Worm (Caenorhabditis elegans) whole organism, L4 larva: Measurements from ENCODE around the gene kin-2.
A peak's percentile ranks its signal among the peaks of the same experiment; 100 is the strongest.

Experiments
- D1046.2 ChIP-seq: fragments of 200-800 bp; sonication (Bioruptor generic); IDR thresholded peaks from 2 replicates; pipeline ENCODE4 v1.3.6; 2022; ENCODE audit warnings: missing genetic modification characterization, missing compliant biosample characterization
- Y75B8A.6 ChIP-seq: fragments of 200-800 bp; sonication (Bioruptor generic); IDR thresholded peaks from 2 replicates; pipeline ENCODE4 v1.3.6; 2022; ENCODE audit warnings: missing genetic modification reagents, missing genetic modification characterization, missing compliant biosample characterization
- arid-1 ChIP-seq: fragments of 200-800 bp; sonication (Bioruptor generic); conservative IDR thresholded peaks from 2 replicates; pipeline ENCODE4 v1.3.6; 2022; ENCODE audit warnings: missing genetic modification reagents, missing genetic modification characterization, missing compliant biosample characterization
- ceh-32 ChIP-seq: sonication (generic microtip); optimal IDR thresholded peaks from 2 replicates; lab custom pipeline; 2016; ENCODE audit warnings: mild to moderate bottlenecking, missing genetic modification characterization, missing compliant biosample characterization; ENCODE audit not compliant: poor library complexity
- daf-12 ChIP-seq: fragments of 150-350 bp; optimal IDR thresholded peaks from 2 replicates; lab custom pipeline; 2014; ENCODE audit warnings: missing biosample characterization, missing genetic modification reagents, missing genetic modification characterization
- daf-8 ChIP-seq: fragments of 200-800 bp; sonication (Bioruptor generic); IDR thresholded peaks from 2 replicates; pipeline ENCODE4 v1.3.6; 2022; ENCODE audit warnings: missing genetic modification characterization, missing compliant biosample characterization
- dpl-1 ChIP-seq: fragments of 150-350 bp; optimal IDR thresholded peaks from 2 replicates; lab custom pipeline; 2014; ENCODE audit warnings: missing biosample characterization, missing genetic modification reagents, missing genetic modification characterization
- duxl-1 ChIP-seq: sonication (generic microtip); optimal IDR thresholded peaks from 2 replicates; lab custom pipeline; 2016; ENCODE audit warnings: mild to moderate bottlenecking, missing genetic modification characterization, moderate library complexity, missing compliant biosample characterization; ENCODE audit not compliant: poor library complexity
- dve-1 ChIP-seq: sonication (generic microtip); optimal IDR thresholded peaks from 2 replicates; lab custom pipeline; 2017; ENCODE audit warnings: antibody characterized with exemption, mild to moderate bottlenecking, missing genetic modification characterization, missing compliant biosample characterization; ENCODE audit not compliant: insufficient read depth
- egl-27 ChIP-seq: sonication (generic microtip); optimal IDR thresholded peaks from 3 replicates; lab custom pipeline; 2017; ENCODE audit warnings: missing biosample characterization, missing genetic modification reagents, missing genetic modification characterization
- gei-8 ChIP-seq: fragments of 200-800 bp; sonication (Bioruptor generic); optimal IDR thresholded peaks from 2 replicates; lab custom pipeline; 2018; ENCODE audit warnings: mild to moderate bottlenecking, missing genetic modification characterization, missing compliant biosample characterization
- hlh-11 ChIP-seq: fragments of 200-800 bp; sonication (Bioruptor generic); optimal IDR thresholded peaks from 2 replicates; lab custom pipeline; 2018; ENCODE audit warnings: mild to moderate bottlenecking, missing genetic modification characterization, missing compliant biosample characterization
- hlh-30 ChIP-seq: sonication (generic microtip); optimal IDR thresholded peaks from 2 replicates; lab custom pipeline; 2017; ENCODE audit warnings: antibody characterized with exemption, mild to moderate bottlenecking, missing genetic modification characterization, missing compliant biosample characterization; ENCODE audit not compliant: insufficient read depth
- hmg-1.1 ChIP-seq: fragments of 200-800 bp; sonication (Bioruptor generic); IDR thresholded peaks from 2 replicates; pipeline ENCODE4 v1.3.6; 2022; ENCODE audit warnings: missing genetic modification reagents, missing genetic modification characterization, missing compliant biosample characterization
- jun-1 ChIP-seq: fragments of 150-350 bp; optimal IDR thresholded peaks from 2 replicates; lab custom pipeline; 2014; ENCODE audit warnings: missing biosample characterization, missing genetic modification reagents, missing genetic modification characterization
- lin-29 ChIP-seq: fragments of 200-800 bp; sonication (Bioruptor generic); IDR thresholded peaks from 2 replicates; pipeline ENCODE4 v1.3.6; 2022; ENCODE audit warnings: missing genetic modification reagents, missing genetic modification characterization, missing compliant biosample characterization
- lin-39 ChIP-seq: fragments of 150-350 bp; optimal IDR thresholded peaks from 2 replicates; lab custom pipeline; 2014; ENCODE audit warnings: missing biosample characterization, missing genetic modification reagents, missing genetic modification characterization
- lsy-2 ChIP-seq, 2 experiments: fragments of 150-350 bp in 1 of 2; sonication (generic microtip) in 1 of 2; optimal IDR thresholded peaks; 2 replicates each; lab custom pipeline; 2014 to 2017; ENCODE audit warnings: missing biosample characterization in 2 of 2, missing genetic modification characterization in 2 of 2
- mdl-1 ChIP-seq, 2 experiments: fragments of 150-350 bp in 1 of 2; sonication (generic microtip) in 1 of 2; optimal IDR thresholded peaks; 2 replicates each; lab custom pipeline; 2014 to 2017; ENCODE audit warnings: missing biosample characterization in 2 of 2, missing genetic modification characterization in 2 of 2
- mep-1 ChIP-seq: fragments of 150-350 bp; sonication (generic microtip); optimal IDR thresholded peaks from 3 replicates; lab custom pipeline; 2014; ENCODE audit warnings: missing biosample characterization, missing genetic modification characterization
- mxl-3 ChIP-seq: fragments of 200-800 bp; sonication (Bioruptor generic); optimal IDR thresholded peaks from 2 replicates; lab custom pipeline; 2018; ENCODE audit warnings: mild to moderate bottlenecking, missing genetic modification characterization, missing compliant biosample characterization
- nhr-111 ChIP-seq: fragments of 200-800 bp; sonication (Bioruptor generic); optimal IDR thresholded peaks from 2 replicates; lab custom pipeline; 2018; ENCODE audit warnings: mild to moderate bottlenecking, missing genetic modification characterization, missing compliant biosample characterization
- php-3 ChIP-seq: fragments of 200-800 bp; sonication (Bioruptor generic); IDR thresholded peaks from 2 replicates; pipeline ENCODE4 v1.3.6; 2022; ENCODE audit warnings: missing genetic modification reagents, missing genetic modification characterization, missing compliant biosample characterization
- set-16 ChIP-seq: fragments of 200-800 bp; sonication (Bioruptor generic); IDR thresholded peaks from 2 replicates; pipeline ENCODE4 v1.3.6; 2022; ENCODE audit warnings: missing genetic modification reagents, missing genetic modification characterization, missing compliant biosample characterization
- spr-3 ChIP-seq: fragments of 200-800 bp; sonication (Bioruptor generic); optimal IDR thresholded peaks from 2 replicates; lab custom pipeline; 2018; ENCODE audit warnings: mild to moderate bottlenecking, missing genetic modification characterization, missing compliant biosample characterization
- tag-97 ChIP-seq: fragments of 200-800 bp; sonication (Bioruptor generic); IDR thresholded peaks from 2 replicates; pipeline ENCODE4 v1.3.6; 2022; ENCODE audit warnings: missing genetic modification characterization, missing compliant biosample characterization
- unc-39 ChIP-seq: sonication (generic microtip); optimal IDR thresholded peaks from 2 replicates; lab custom pipeline; 2017; ENCODE audit warnings: missing biosample characterization, missing genetic modification characterization
- unc-62 ChIP-seq, 3 experiments: fragments of 150-350 bp in 1 of 3; sonication (generic microtip); optimal IDR thresholded peaks in 2 of 3; peaks in 1 of 3; 1 replicate in 1 of 3; 2 replicates in 2 of 3; lab custom pipeline; 2014 to 2017; ENCODE audit warnings: missing biosample characterization in 3 of 3, missing genetic modification characterization in 3 of 3, missing genetic modification reagents in 3 of 3, missing genotype in 1 of 3
- zfp-2 ChIP-seq: sonication (generic microtip); optimal IDR thresholded peaks from 2 replicates; lab custom pipeline; 2016; ENCODE audit warnings: mild to moderate bottlenecking, missing genetic modification characterization, missing compliant biosample characterization
- zip-2 ChIP-seq: fragments of 150-350 bp; optimal IDR thresholded peaks from 2 replicates; lab custom pipeline; 2014; ENCODE audit warnings: missing biosample characterization, missing genetic modification characterization
- ztf-7 ChIP-seq: fragments of 150-350 bp; optimal IDR thresholded peaks from 2 replicates; lab custom pipeline; 2014; ENCODE audit warnings: missing biosample characterization, missing genetic modification characterization

The kin-2 gene

DNA sequence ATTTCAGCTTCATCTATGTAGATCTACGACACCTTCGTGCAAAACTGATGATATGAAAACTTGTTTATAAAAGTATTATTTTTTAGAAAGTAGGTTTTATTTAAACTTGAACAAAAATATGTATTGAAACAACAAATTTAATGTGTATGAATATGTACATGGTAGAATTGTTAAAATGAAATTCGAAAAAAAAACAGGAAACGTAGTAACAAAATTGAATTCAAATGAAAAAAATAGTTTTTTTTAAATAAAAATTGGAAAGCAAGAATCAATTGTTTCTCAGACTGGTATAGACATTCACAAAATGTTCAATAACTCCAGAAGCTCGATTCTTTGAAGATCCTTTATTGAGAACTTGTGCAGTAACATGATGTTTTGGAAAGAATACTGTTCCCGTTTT, 43.1 kb upstream of the kin-2 start:
- peak in 1 of 2 experiments; percentile 90 for TF ChIP-seq unc-62 (GFP tag; optimal IDR thresholded peaks at IDR 0.05 in 1 of 2; lab: Kevin White, UChicago)
- TF ChIP-seq unc-62 (tag; optimal IDR thresholded peaks at IDR 0.05; lab: Kevin White, UChicago), result no peak
- TF ChIP-seq tag-97 (GFP tag; lab: Robert Waterston, UW), result no peak

ce11 chrX:6019886-6020469, 42.3 kb upstream of the kin-2 start, which contains the start of gene C09B8.4:
TSS of gene C09B8.4 (minus strand) at chrX:6019936.
- TF ChIP-seq lsy-2 (tag; optimal IDR thresholded peaks at IDR 0.05; lab: Kevin White, UChicago) (no peak), dve-1 (peak; percentile 36)
- TF ChIP-seq, all 104 proteins: peak for 1

DNA sequence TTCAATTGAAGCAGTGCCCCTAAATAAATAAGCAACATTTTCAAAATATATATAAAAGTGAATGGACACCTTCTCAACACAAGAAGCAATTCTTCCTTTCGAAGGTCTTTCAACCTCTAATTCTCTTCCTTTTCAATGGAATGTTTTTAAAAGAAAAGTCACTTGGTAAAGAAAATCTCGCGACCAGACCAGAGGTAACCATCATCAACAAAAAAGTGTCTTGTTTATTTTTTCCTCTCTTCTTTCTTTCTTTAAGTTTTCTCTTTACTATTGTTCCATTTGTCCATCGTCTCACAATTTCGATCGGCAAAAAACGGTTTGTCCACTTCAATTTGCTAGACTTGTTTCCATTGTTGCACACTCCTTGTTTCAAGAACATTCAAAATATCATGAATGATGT, 37.4 kb upstream of the kin-2 start, which contains the start of gene C09B8.8:
Gene C09B8.8, plus strand, starts transcription at position 397 of the 400 bp plus-strand sequence.
- TF ChIP-seq ceh-32 (no peak), mep-1 (no peak), dve-1 (peak; percentile 10)

- no peak for TF ChIP-seq nhr-111 (GFP tag; lab: Kevin White, UChicago)
- TF ChIP-seq D1046.2 (GFP tag; lab: Robert Waterston, UW), result no peak
- TF ChIP-seq spr-3 (GFP tag; lab: Kevin White, UChicago), result no peak
- TF ChIP-seq dpl-1 (GFP tag; lab: Kevin White, UChicago), result no peak
- TF ChIP-seq daf-12 (tag; lab: Kevin White, UChicago), result no peak
- no peak for TF ChIP-seq arid-1 (GFP tag; lab: Robert Waterston, UW)
- no peak for TF ChIP-seq daf-8 (GFP tag; lab: Robert Waterston, UW)
- TF ChIP-seq hmg-1.1, result no peak
- no peak for TF ChIP-seq php-3 (GFP tag; lab: Robert Waterston, UW)
- TF ChIP-seq lin-39 (tag; lab: Kevin White, UChicago), result no peak
- no peak for TF ChIP-seq mdl-1 (tag; optimal IDR thresholded peaks at IDR 0.05; lab: Kevin White, UChicago)
- TF ChIP-seq Y75B8A.6 (GFP tag; lab: Robert Waterston, UW), result no peak
- TF ChIP-seq set-16 (GFP tag; lab: Robert Waterston, UW), result no peak
- no peak for TF ChIP-seq jun-1 (tag; lab: Kevin White, UChicago)
- no peak for TF ChIP-seq lin-29
- no peak for TF ChIP-seq zfp-2 (tag; lab: Kevin White, UChicago)
Measured at ce11 chrX:6010573-6010972, 32.9 kb upstream of the kin-2 start, which contains the start of gene C09B8.3. TSS of gene C09B8.3 (minus strand) at chrX:6010673.

DNA sequence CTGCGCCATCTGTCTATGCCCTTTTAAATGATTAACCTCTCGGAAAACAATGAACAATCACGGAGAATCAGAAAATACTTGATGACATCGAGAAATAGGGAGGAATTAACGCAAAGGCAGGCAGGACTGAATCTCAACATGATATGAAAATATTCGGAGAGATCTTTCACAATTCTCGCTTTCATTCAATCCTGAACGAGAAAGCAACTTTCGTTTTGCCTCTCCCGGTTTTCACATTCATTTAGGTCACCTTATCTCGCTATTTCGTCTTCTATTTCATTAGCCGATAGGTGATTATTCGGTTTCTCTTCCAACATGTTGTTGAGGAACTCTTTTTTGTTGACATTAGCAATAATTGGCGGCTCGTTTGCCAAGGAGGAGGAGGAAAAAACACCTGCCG, 26.7 kb upstream of the kin-2 start:
- TF ChIP-seq duxl-1, result no peak
- TF ChIP-seq ztf-7 (tag; lab: Kevin White, UChicago), result no peak
- peak; percentile 30 for TF ChIP-seq mxl-3 (GFP tag; lab: Kevin White, UChicago)
- TF ChIP-seq hlh-11 (tag; lab: Kevin White, UChicago), result no peak

ce11 chrX:6003853-6004252, 26.2 kb upstream of the kin-2 start, which contains the start of gene sups-1:
TSS of gene sups-1 (plus strand) at chrX:6004153.
- TF ChIP-seq mdl-1 (tag; optimal IDR thresholded peaks at IDR 0.05; lab: Kevin White, UChicago), result no peak
- no peak for TF ChIP-seq zip-2 (tag; lab: Kevin White, UChicago)
- no peak for TF ChIP-seq mxl-3 (GFP tag; lab: Kevin White, UChicago)
- TF ChIP-seq unc-39 (tag; lab: Kevin White, UChicago), result no peak
- TF ChIP-seq egl-27 (tag; lab: Kevin White, UChicago), result no peak
- TF ChIP-seq gei-8 (GFP tag; lab: Kevin White, UChicago), result no peak
- no peak for TF ChIP-seq D1046.2 (GFP tag; lab: Robert Waterston, UW)
- TF ChIP-seq dpl-1 (GFP tag; lab: Kevin White, UChicago), result no peak
- TF ChIP-seq hlh-30 (tag; lab: Kevin White, UChicago), result no peak
